Worm (Caenorhabditis elegans) whole organism, L2 larva: ENCODE measurements around the gene R09A8.5.

Experiments
- C34F6.9 ChIP-seq: fragments of 150-350 bp; optimal IDR thresholded peaks from 2 replicates; lab custom pipeline; 2014; ENCODE audit warnings: missing biosample characterization, missing genetic modification characterization
- F13H6.1 ChIP-seq: sonication (generic microtip); optimal IDR thresholded peaks from 2 replicates; lab custom pipeline; 2016; ENCODE audit warnings: missing genetic modification characterization, missing compliant biosample characterization
- R02D3.7 ChIP-seq: fragments of 150-350 bp; optimal IDR thresholded peaks from 2 replicates; lab custom pipeline; 2014; ENCODE audit warnings: missing biosample characterization, missing genetic modification characterization
- Y55F3AM.14 ChIP-seq: fragments of 200-800 bp; sonication (Bioruptor generic); optimal IDR thresholded peaks from 2 replicates; lab custom pipeline; 2018; ENCODE audit warnings: mild to moderate bottlenecking, missing genetic modification characterization, missing compliant biosample characterization
- ZK546.5 ChIP-seq: sonication (generic microtip); optimal IDR thresholded peaks from 2 replicates; lab custom pipeline; 2017; ENCODE audit warnings: missing biosample characterization, missing genetic modification characterization
- alr-1 ChIP-seq: fragments of 150-350 bp; optimal IDR thresholded peaks from 2 replicates; lab custom pipeline; 2014; ENCODE audit warnings: missing biosample characterization, missing genetic modification characterization
- aly-2 ChIP-seq: fragments of 150-350 bp; optimal IDR thresholded peaks from 2 replicates; lab custom pipeline; 2014; ENCODE audit warnings: missing biosample characterization, missing genetic modification characterization
- ama-1 ChIP-seq: fragments of 150-350 bp; optimal IDR thresholded peaks from 2 replicates; lab custom pipeline; 2018; ENCODE audit warnings: inconsistent platforms
- blmp-1 ChIP-seq: sonication (generic microtip); optimal IDR thresholded peaks from 2 replicates; lab custom pipeline; 2017; ENCODE audit warnings: missing genetic modification characterization, mild to moderate bottlenecking, missing compliant biosample characterization, antibody characterized with exemption, moderate library complexity; ENCODE audit not compliant: insufficient read depth
- ceh-16 ChIP-seq: fragments of 150-350 bp; optimal IDR thresholded peaks from 2 replicates; lab custom pipeline; 2014; ENCODE audit warnings: missing biosample characterization, missing genetic modification characterization
- ceh-82 ChIP-seq: fragments of 150-350 bp; optimal IDR thresholded peaks from 2 replicates; lab custom pipeline; 2014; ENCODE audit warnings: missing biosample characterization, missing genetic modification characterization
- crh-2 ChIP-seq: sonication (generic microtip); optimal IDR thresholded peaks from 2 replicates; lab custom pipeline; 2017; ENCODE audit warnings: missing biosample characterization, missing genetic modification characterization
- egl-27 ChIP-seq: sonication (generic microtip); optimal IDR thresholded peaks from 3 replicates; lab custom pipeline; 2017; ENCODE audit warnings: missing biosample characterization, missing genetic modification reagents, missing genetic modification characterization
- elt-1 ChIP-seq: fragments of 150-350 bp; optimal IDR thresholded peaks from 2 replicates; lab custom pipeline; 2014; ENCODE audit warnings: missing biosample characterization, missing genetic modification characterization
- elt-3 ChIP-seq: sonication (generic microtip); optimal IDR thresholded peaks from 2 replicates; lab custom pipeline; 2017; ENCODE audit warnings: missing biosample characterization, missing genetic modification characterization
- fos-1 ChIP-seq: fragments of 150-350 bp; optimal IDR thresholded peaks from 2 replicates; lab custom pipeline; 2014; ENCODE audit warnings: missing biosample characterization, missing genetic modification characterization
- gmeb-1 ChIP-seq: fragments of 150-350 bp; optimal IDR thresholded peaks from 2 replicates; lab custom pipeline; 2014; ENCODE audit warnings: missing biosample characterization, missing genetic modification characterization
- lin-11 ChIP-seq: fragments of 150-350 bp; sonication (generic microtip); optimal IDR thresholded peaks from 2 replicates; lab custom pipeline; 2014; ENCODE audit warnings: missing biosample characterization, missing genetic modification characterization, inconsistent platforms, mixed read lengths
- lin-13 ChIP-seq: fragments of 150-350 bp; optimal IDR thresholded peaks from 2 replicates; lab custom pipeline; 2014; ENCODE audit warnings: missing biosample characterization, missing genetic modification reagents, missing genetic modification characterization
- lin-39 ChIP-seq: fragments of 150-350 bp; optimal IDR thresholded peaks from 2 replicates; lab custom pipeline; 2014; ENCODE audit warnings: missing biosample characterization, missing genetic modification reagents, missing genetic modification characterization
- lsy-2 ChIP-seq, 2 experiments: fragments of 150-350 bp in 1 of 2; sonication (generic microtip) in 1 of 2; optimal IDR thresholded peaks; 2 replicates each; lab custom pipeline; 2014 to 2017; ENCODE audit warnings: missing biosample characterization in 2 of 2, missing genetic modification characterization in 2 of 2
- mdl-1 ChIP-seq, 2 experiments: fragments of 150-350 bp in 1 of 2; sonication (generic microtip) in 1 of 2; optimal IDR thresholded peaks; 2 replicates each; lab custom pipeline; 2017; ENCODE audit warnings: missing biosample characterization in 2 of 2, missing genetic modification characterization in 2 of 2
- nhr-10 ChIP-seq: sonication (generic microtip); optimal IDR thresholded peaks from 2 replicates; lab custom pipeline; 2017; ENCODE audit warnings: missing biosample characterization, missing genetic modification characterization
- nhr-11 ChIP-seq: fragments of 150-350 bp; optimal IDR thresholded peaks from 2 replicates; lab custom pipeline; 2014; ENCODE audit warnings: missing biosample characterization, missing genetic modification characterization
- nhr-12 ChIP-seq: fragments of 150-350 bp; optimal IDR thresholded peaks from 2 replicates; lab custom pipeline; 2014; ENCODE audit warnings: missing biosample characterization, missing genetic modification characterization
- nhr-129 ChIP-seq: fragments of 150-350 bp; optimal IDR thresholded peaks from 2 replicates; lab custom pipeline; 2014; ENCODE audit warnings: missing biosample characterization, missing genetic modification characterization
- nhr-21 ChIP-seq: fragments of 150-350 bp; optimal IDR thresholded peaks from 2 replicates; lab custom pipeline; 2014; ENCODE audit warnings: missing biosample characterization, missing genetic modification characterization
- nhr-23 ChIP-seq: fragments of 150-350 bp; optimal IDR thresholded peaks from 2 replicates; lab custom pipeline; 2014; ENCODE audit warnings: missing biosample characterization, missing genetic modification reagents, missing genetic modification characterization
- nhr-237 ChIP-seq: fragments of 150-350 bp; optimal IDR thresholded peaks from 2 replicates; lab custom pipeline; 2014; ENCODE audit warnings: missing biosample characterization, missing genetic modification characterization
- nhr-25 ChIP-seq: fragments of 150-350 bp; sonication (generic microtip); optimal IDR thresholded peaks from 3 replicates; lab custom pipeline; 2014; ENCODE audit warnings: missing biosample characterization, missing genetic modification characterization
- nhr-6 ChIP-seq: fragments of 150-350 bp; optimal IDR thresholded peaks from 2 replicates; lab custom pipeline; 2014; ENCODE audit warnings: missing biosample characterization, missing genetic modification characterization
- nhr-77 ChIP-seq: fragments of 150-350 bp; optimal IDR thresholded peaks from 2 replicates; lab custom pipeline; 2014; ENCODE audit warnings: missing biosample characterization, missing genetic modification characterization
- peb-1 ChIP-seq: fragments of 150-350 bp; optimal IDR thresholded peaks from 2 replicates; lab custom pipeline; 2014; ENCODE audit warnings: missing biosample characterization, missing genetic modification characterization
- sem-4 ChIP-seq: fragments of 150-350 bp; optimal IDR thresholded peaks from 2 replicates; lab custom pipeline; 2014; ENCODE audit warnings: missing biosample characterization, missing genetic modification reagents, missing genetic modification characterization
- sma-3 ChIP-seq: sonication (generic microtip); optimal IDR thresholded peaks from 2 replicates; lab custom pipeline; 2016; ENCODE audit warnings: missing genetic modification reagents, missing genetic modification characterization, missing compliant biosample characterization
- sma-9 ChIP-seq, 2 experiments: fragments of 150-350 bp in 1 of 2; sonication (generic microtip) in 1 of 2; optimal IDR thresholded peaks; 2 replicates each; lab custom pipeline; 2014 to 2016; ENCODE audit warnings: missing genetic modification characterization in 2 of 2, mild to moderate bottlenecking in 1 of 2, missing biosample characterization in 1 of 2, missing compliant biosample characterization in 1 of 2, missing genetic modification reagents in 1 of 2, moderate library complexity in 1 of 2
- snpc-4 ChIP-seq: fragments of 150-350 bp; optimal IDR thresholded peaks from 2 replicates; lab custom pipeline; 2014; ENCODE audit warnings: missing biosample characterization, missing genetic modification characterization
- unc-39 ChIP-seq: fragments of 150-350 bp; optimal IDR thresholded peaks from 2 replicates; lab custom pipeline; 2014; ENCODE audit warnings: missing biosample characterization, missing genetic modification characterization
- zag-1 ChIP-seq: fragments of 150-350 bp; optimal IDR thresholded peaks from 2 replicates; lab custom pipeline; 2014; ENCODE audit warnings: missing biosample characterization, missing genetic modification characterization
- ztf-1 ChIP-seq: fragments of 200-800 bp; sonication (Bioruptor generic); conservative IDR thresholded peaks from 2 replicates; pipeline ENCODE4 v1.3.6; 2022; ENCODE audit warnings: missing genetic modification characterization, missing compliant biosample characterization
- ztf-11 ChIP-seq: sonication (generic microtip); optimal IDR thresholded peaks from 2 replicates; lab custom pipeline; 2017; ENCODE audit warnings: missing biosample characterization, missing genetic modification characterization
- ztf-4 ChIP-seq: fragments of 150-350 bp; optimal IDR thresholded peaks from 2 replicates; lab custom pipeline; 2014; ENCODE audit warnings: missing biosample characterization, missing genetic modification characterization

R09A8.5 gene

DNA sequence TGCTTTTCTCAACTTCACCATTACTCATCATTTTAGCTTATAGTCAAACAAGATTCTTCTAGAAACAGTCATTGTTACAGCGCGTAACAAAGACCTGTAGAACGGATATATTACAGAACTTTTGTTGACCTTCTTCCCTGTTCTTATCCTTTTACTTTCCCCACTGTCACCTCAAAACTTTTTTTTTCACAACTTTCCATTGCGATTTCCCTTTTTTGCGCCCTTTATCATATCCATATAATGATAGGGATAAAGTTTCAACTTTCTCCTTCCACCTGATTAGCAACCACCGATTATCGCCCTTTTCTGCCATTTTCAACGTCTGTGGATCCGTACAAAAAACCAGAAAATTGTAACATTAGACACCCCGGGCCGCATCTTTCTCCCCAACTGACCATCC, 36.8 kb upstream of the R09A8.5 start:
- TF ChIP-seq ztf-1 (GFP tag; lab: Robert Waterston, UW) (no peak), nhr-11 (tag; lab: Kevin White, UChicago) (no peak), unc-39 (tag; lab: Kevin White, UChicago) (no peak), nhr-129 (tag; lab: Kevin White, UChicago) (no peak), nhr-23 (tag; lab: Kevin White, UChicago) (no peak), sem-4 (no peak), blmp-1 (tag; lab: Kevin White, UChicago) (peak; percentile 90)
- TF ChIP-seq, all 48 proteins: peak for 1

ce11 chrX:12671638-12672290, 31.4 kb upstream of the R09A8.5 start:
- TF ChIP-seq ceh-16 (tag; lab: Kevin White, UChicago) (peak; percentile 95), ama-1 (lab: Kevin White, UChicago) (no peak), elt-1 (peak; percentile 99), nhr-23 (tag; lab: Kevin White, UChicago) (peak; percentile 89), nhr-25 (tag; lab: Kevin White, UChicago) (peak; percentile 62), ztf-1 (GFP tag; lab: Robert Waterston, UW) (no peak), C34F6.9 (tag; lab: Kevin White, UChicago) (peak; percentile 4), crh-2 (tag; lab: Kevin White, UChicago) (peak; percentile 35), fos-1 (no peak), nhr-237 (no peak), nhr-10 (tag; lab: Kevin White, UChicago) (no peak), unc-39 (tag; lab: Kevin White, UChicago) (no peak), nhr-11 (tag; lab: Kevin White, UChicago) (no peak), lin-39 (tag; lab: Kevin White, UChicago) (no peak), F13H6.1 (tag; lab: Kevin White, UChicago) (peak; percentile 55), ztf-4 (tag; lab: Kevin White, UChicago) (peak; percentile 21), mdl-1 (tag; optimal IDR thresholded peaks at IDR 0.05; lab: Kevin White, UChicago) (no peak), lsy-2 (tag; optimal IDR thresholded peaks at IDR 0.05; lab: Kevin White, UChicago) (peak in 1 of 2 experiments; percentile 40), sma-9 (GFP tag; optimal IDR thresholded peaks at IDR 0.05; lab: Kevin White, UChicago) (peak; percentile 39), sma-9 (tag; optimal IDR thresholded peaks at IDR 0.05; lab: Kevin White, UChicago) (no peak), snpc-4 (tag; lab: Kevin White, UChicago) (no peak), zag-1 (tag; lab: Kevin White, UChicago) (no peak), nhr-12 (tag; lab: Kevin White, UChicago) (no peak), ZK546.5 (no peak), lin-13 (GFP tag; lab: Kevin White, UChicago) (peak; percentile 6), nhr-129 (tag; lab: Kevin White, UChicago) (peak; percentile 46), ceh-82 (no peak), Y55F3AM.14 (GFP tag; lab: Kevin White, UChicago) (no peak), egl-27 (tag; lab: Kevin White, UChicago) (no peak), lin-11 (no peak)

- TF ChIP-seq egl-27 (tag; lab: Kevin White, UChicago): peak; percentile 81
- TF ChIP-seq alr-1 (tag; lab: Kevin White, UChicago): peak; percentile 12
- TF ChIP-seq aly-2 (tag; lab: Kevin White, UChicago): no peak
- TF ChIP-seq gmeb-1 (tag; lab: Kevin White, UChicago): peak; percentile 18
- TF ChIP-seq nhr-11 (tag; lab: Kevin White, UChicago): no peak
- TF ChIP-seq nhr-129 (tag; lab: Kevin White, UChicago): peak; percentile 95
- TF ChIP-seq nhr-23 (tag; lab: Kevin White, UChicago): no peak
- TF ChIP-seq ZK546.5: no peak
- TF ChIP-seq snpc-4 (tag; lab: Kevin White, UChicago): peak; percentile 38
- TF ChIP-seq elt-1: no peak
- TF ChIP-seq blmp-1 (tag; lab: Kevin White, UChicago): peak; percentile 79
- TF ChIP-seq zag-1 (tag; lab: Kevin White, UChicago): peak; percentile 68
- TF ChIP-seq ztf-11: no peak
- peak; percentile 87 for TF ChIP-seq sem-4
- no peak for TF ChIP-seq ztf-1 (GFP tag; lab: Robert Waterston, UW)
- peak; percentile 81 for TF ChIP-seq nhr-25 (tag; lab: Kevin White, UChicago)
- TF ChIP-seq nhr-10 (tag; lab: Kevin White, UChicago): no peak
- TF ChIP-seq mdl-1 (tag; optimal IDR thresholded peaks at IDR 0.05; lab: Kevin White, UChicago): peak; percentile 51 to 62
- no peak for TF ChIP-seq unc-39 (tag; lab: Kevin White, UChicago)
- TF ChIP-seq nhr-77 (tag; lab: Kevin White, UChicago): no peak
- no peak for TF ChIP-seq Y55F3AM.14 (GFP tag; lab: Kevin White, UChicago)
- TF ChIP-seq ceh-16 (tag; lab: Kevin White, UChicago): peak; percentile 34
- TF ChIP-seq lin-39 (tag; lab: Kevin White, UChicago): no peak
- TF ChIP-seq crh-2 (tag; lab: Kevin White, UChicago): peak; percentile 88
- peak; percentile 70 for TF ChIP-seq nhr-21 (tag; lab: Kevin White, UChicago)
- no peak for TF ChIP-seq R02D3.7 (tag; lab: Kevin White, UChicago)
- peak; percentile 65 for TF ChIP-seq lin-11
- TF ChIP-seq ztf-4 (tag; lab: Kevin White, UChicago): peak; percentile 46
- peak; percentile 87 for TF ChIP-seq fos-1
- TF ChIP-seq nhr-237: peak; percentile 15
- peak; percentile 91 for TF ChIP-seq F13H6.1 (tag; lab: Kevin White, UChicago)
- TF ChIP-seq peb-1: no peak
- peak; percentile 71 for TF ChIP-seq sma-3 (GFP tag; lab: Kevin White, UChicago)
- TF ChIP-seq C34F6.9 (tag; lab: Kevin White, UChicago): peak; percentile 78
- TF ChIP-seq ceh-82: no peak
- TF ChIP-seq elt-3 (tag; lab: Kevin White, UChicago): no peak
- no peak for TF ChIP-seq ama-1 (lab: Kevin White, UChicago)
- peak; percentile 92 for TF ChIP-seq nhr-6 (tag; lab: Kevin White, UChicago)
- TF ChIP-seq nhr-12 (tag; lab: Kevin White, UChicago): no peak
Measured at ce11 chrX:12670385-12670784, 30.0 kb upstream of the R09A8.5 start.
